Fruit fly (Drosophila melanogaster) whole organism, prepupa: ENCODE measurements around the gene CG44836.

Experiments
- CG10631 ChIP-seq: fragments of 200-800 bp; sonication (Bioruptor generic); optimal IDR thresholded peaks from 2 replicates; lab custom pipeline; 2016; ENCODE audit warnings: missing biosample characterization, missing genetic modification characterization
- CG10669 ChIP-seq: fragments of 200-800 bp; sonication (Bioruptor generic); optimal IDR thresholded peaks from 3 replicates; lab custom pipeline; 2018; ENCODE audit warnings: missing biosample characterization, mild to moderate bottlenecking, missing genetic modification characterization, moderate library complexity
- CG11294 ChIP-seq: fragments of 200-800 bp; sonication (Bioruptor generic); IDR thresholded peaks from 2 replicates; pipeline ENCODE4 v1.3.6; 2022; ENCODE audit warnings: missing biosample characterization, missing genetic modification characterization
- CG11762 ChIP-seq: fragments of 200-800 bp; sonication (Bioruptor generic); optimal IDR thresholded peaks from 3 replicates; lab custom pipeline; 2016; ENCODE audit warnings: missing biosample characterization, missing genetic modification characterization; ENCODE audit not compliant: insufficient read depth
- CG15336 ChIP-seq: fragments of 200-800 bp; sonication (Bioruptor generic); IDR thresholded peaks from 2 replicates; pipeline ENCODE4 v1.3.6; 2022; ENCODE audit warnings: missing biosample characterization, missing genetic modification characterization
- CG1621 ChIP-seq: fragments of 200-800 bp; sonication (Bioruptor generic); optimal IDR thresholded peaks from 3 replicates; lab custom pipeline; 2018; ENCODE audit warnings: missing biosample characterization, mild to moderate bottlenecking, missing genetic modification characterization
- CG16779 ChIP-seq: fragments of 200-800 bp; sonication (Bioruptor generic); optimal IDR thresholded peaks from 3 replicates; lab custom pipeline; 2017; ENCODE audit warnings: missing biosample characterization, mild to moderate bottlenecking, missing genetic modification characterization
- CG3032 ChIP-seq: fragments of 200-800 bp; optimal IDR thresholded peaks from 2 replicates; lab custom pipeline; 2019; ENCODE audit warnings: missing biosample characterization, mild to moderate bottlenecking, missing genetic modification characterization, moderate library complexity
- CG31627 ChIP-seq: fragments of 200-800 bp; sonication (Bioruptor generic); optimal IDR thresholded peaks from 3 replicates; lab custom pipeline; 2016; ENCODE audit warnings: missing biosample characterization, missing genetic modification characterization
- CG34406 ChIP-seq: fragments of 200-800 bp; sonication (Bioruptor generic); optimal IDR thresholded peaks from 3 replicates; lab custom pipeline; 2016; ENCODE audit warnings: missing biosample characterization, missing genetic modification characterization
- CG4318 ChIP-seq: fragments of 200-800 bp; sonication (Bioruptor generic); optimal IDR thresholded peaks from 3 replicates; lab custom pipeline; 2017; ENCODE audit warnings: missing biosample characterization, mild to moderate bottlenecking, missing genetic modification characterization
- CG6163 ChIP-seq: fragments of 200-800 bp; sonication (Bioruptor generic); IDR thresholded peaks from 3 replicates; pipeline ENCODE4 v1.3.6; 2022; ENCODE audit warnings: missing biosample characterization, missing genetic modification characterization
- CG6276 ChIP-seq: fragments of 200-800 bp; sonication (Bioruptor generic); optimal IDR thresholded peaks from 2 replicates; lab custom pipeline; 2017; ENCODE audit warnings: missing biosample characterization, mild to moderate bottlenecking, missing genetic modification characterization
- CG6792 ChIP-seq: fragments of 200-800 bp; sonication (Bioruptor generic); optimal IDR thresholded peaks from 3 replicates; lab custom pipeline; 2016; ENCODE audit warnings: missing biosample characterization, missing genetic modification characterization
- CG8119 ChIP-seq: fragments of 200-800 bp; sonication (Bioruptor generic); IDR thresholded peaks from 3 replicates; pipeline ENCODE4 v1.3.6; 2022; ENCODE audit warnings: missing biosample characterization, missing genetic modification characterization
- Eip75B ChIP-seq: fragments of 200-800 bp; sonication (Bioruptor generic); optimal IDR thresholded peaks from 3 replicates; lab custom pipeline; 2016; ENCODE audit warnings: missing biosample characterization, missing genetic modification characterization
- Eip78C ChIP-seq: fragments of 200-800 bp; sonication (Bioruptor generic); peaks from one replicate; lab custom pipeline; 2016; ENCODE audit warnings: missing biosample characterization, missing genetic modification characterization
- Eip93F ChIP-seq: fragments of 200-800 bp; sonication (Bioruptor generic); optimal IDR thresholded peaks from 2 replicates; lab custom pipeline; 2016; ENCODE audit warnings: missing biosample characterization, mild to moderate bottlenecking, missing genetic modification characterization
- Ets21C ChIP-seq: fragments of 200-800 bp; sonication (Bioruptor generic); optimal IDR thresholded peaks from 3 replicates; lab custom pipeline; 2016; ENCODE audit warnings: missing biosample characterization, missing genetic modification characterization
- Gug ChIP-seq: fragments of 200-800 bp; sonication (Bioruptor generic); IDR thresholded peaks from 2 replicates; pipeline ENCODE4 v1.3.6; 2022; ENCODE audit warnings: missing biosample characterization, missing genetic modification characterization
- Lpt ChIP-seq: fragments of 200-800 bp; sonication (Bioruptor generic); optimal IDR thresholded peaks from 3 replicates; lab custom pipeline; 2016; ENCODE audit warnings: missing biosample characterization, missing genetic modification characterization
- Met ChIP-seq: fragments of 200-800 bp; sonication (Bioruptor generic); optimal IDR thresholded peaks from 3 replicates; lab custom pipeline; 2016; ENCODE audit warnings: missing biosample characterization, missing genetic modification characterization
- Smox ChIP-seq: fragments of 200-800 bp; sonication (Bioruptor generic); optimal IDR thresholded peaks from 3 replicates; lab custom pipeline; 2016; ENCODE audit warnings: missing biosample characterization, missing genetic modification characterization
- Sox102F ChIP-seq: fragments of 200-800 bp; sonication (Bioruptor generic); optimal IDR thresholded peaks from 2 replicates; lab custom pipeline; 2016; ENCODE audit warnings: missing biosample characterization, mild to moderate bottlenecking, missing genetic modification characterization
- Sox14 ChIP-seq: fragments of 200-800 bp; sonication (Bioruptor generic); optimal IDR thresholded peaks from 3 replicates; lab custom pipeline; 2016; ENCODE audit warnings: missing biosample characterization, missing genetic modification characterization
- Sox15 ChIP-seq: fragments of 200-800 bp; sonication (Bioruptor generic); optimal IDR thresholded peaks from 3 replicates; lab custom pipeline; 2016; ENCODE audit warnings: missing biosample characterization, missing genetic modification characterization
- achi ChIP-seq: fragments of 200-800 bp; sonication (Bioruptor generic); optimal IDR thresholded peaks from 3 replicates; lab custom pipeline; 2016; ENCODE audit warnings: missing biosample characterization, missing genetic modification characterization
- acj6 ChIP-seq: fragments of 200-800 bp; sonication (Bioruptor generic); optimal IDR thresholded peaks from 3 replicates; lab custom pipeline; 2016; ENCODE audit warnings: missing biosample characterization, missing genetic modification characterization
- cyc ChIP-seq: fragments of 200-800 bp; sonication (Bioruptor generic); optimal IDR thresholded peaks from 3 replicates; lab custom pipeline; 2016; ENCODE audit warnings: missing biosample characterization, missing genetic modification characterization
- dsx ChIP-seq: fragments of 200-800 bp; optimal IDR thresholded peaks from 3 replicates; lab custom pipeline; 2019; ENCODE audit warnings: missing biosample characterization, mild to moderate bottlenecking, missing genetic modification characterization, moderate library complexity; ENCODE audit not compliant: poor library complexity, severe bottlenecking
- eg ChIP-seq: fragments of 200-800 bp; sonication (Bioruptor generic); IDR thresholded peaks from 3 replicates; pipeline ENCODE4 v1.3.6; 2022; ENCODE audit warnings: missing biosample characterization, missing genetic modification characterization
- esn ChIP-seq: fragments of 200-800 bp; sonication (Bioruptor generic); optimal IDR thresholded peaks from 2 replicates; lab custom pipeline; 2016; ENCODE audit warnings: missing biosample characterization, mild to moderate bottlenecking, missing genetic modification characterization, moderate library complexity
- fkh ChIP-seq: fragments of 200-800 bp; sonication (Bioruptor generic); optimal IDR thresholded peaks from 3 replicates; lab custom pipeline; 2017; ENCODE audit warnings: missing biosample characterization, mild to moderate bottlenecking, missing genetic modification characterization, moderate library complexity
- lz ChIP-seq: fragments of 200-800 bp; sonication (Bioruptor generic); optimal IDR thresholded peaks from 3 replicates; lab custom pipeline; 2016; ENCODE audit warnings: missing biosample characterization, missing genetic modification characterization
- net ChIP-seq: fragments of 200-800 bp; sonication (Bioruptor generic); optimal IDR thresholded peaks from 3 replicates; lab custom pipeline; 2016; ENCODE audit warnings: missing biosample characterization, missing genetic modification characterization
- pdm3 ChIP-seq: fragments of 200-800 bp; sonication (Bioruptor generic); optimal IDR thresholded peaks from 3 replicates; lab custom pipeline; 2016; ENCODE audit warnings: missing biosample characterization, missing genetic modification characterization
- spab ChIP-seq: fragments of 200-800 bp; sonication (Bioruptor generic); optimal IDR thresholded peaks from 2 replicates; lab custom pipeline; 2017; ENCODE audit warnings: missing biosample characterization, mild to moderate bottlenecking, missing genetic modification characterization, missing genetic modification reagents
- ss ChIP-seq, 2 experiments: fragments of 200-800 bp; sonication (Bioruptor generic); optimal IDR thresholded peaks; 2 replicates in 1 of 2; 3 replicates in 1 of 2; lab custom pipeline; 2017 to 2018; ENCODE audit warnings: mild to moderate bottlenecking in 2 of 2, missing biosample characterization in 2 of 2, missing genetic modification characterization in 2 of 2, moderate library complexity in 1 of 2
- svp ChIP-seq: fragments of 200-800 bp; sonication (Bioruptor generic); peaks from one replicate; lab custom pipeline; 2016; ENCODE audit warnings: missing biosample characterization, missing genetic modification characterization
- topi ChIP-seq: fragments of 200-800 bp; sonication (Bioruptor generic); optimal IDR thresholded peaks from 3 replicates; lab custom pipeline; 2016; ENCODE audit warnings: missing biosample characterization, missing genetic modification characterization
- vri ChIP-seq: fragments of 200-800 bp; sonication (Bioruptor generic); optimal IDR thresholded peaks from 3 replicates; lab custom pipeline; 2016; ENCODE audit warnings: missing biosample characterization, mild to moderate bottlenecking, missing genetic modification characterization

CG44836 gene

DNA sequence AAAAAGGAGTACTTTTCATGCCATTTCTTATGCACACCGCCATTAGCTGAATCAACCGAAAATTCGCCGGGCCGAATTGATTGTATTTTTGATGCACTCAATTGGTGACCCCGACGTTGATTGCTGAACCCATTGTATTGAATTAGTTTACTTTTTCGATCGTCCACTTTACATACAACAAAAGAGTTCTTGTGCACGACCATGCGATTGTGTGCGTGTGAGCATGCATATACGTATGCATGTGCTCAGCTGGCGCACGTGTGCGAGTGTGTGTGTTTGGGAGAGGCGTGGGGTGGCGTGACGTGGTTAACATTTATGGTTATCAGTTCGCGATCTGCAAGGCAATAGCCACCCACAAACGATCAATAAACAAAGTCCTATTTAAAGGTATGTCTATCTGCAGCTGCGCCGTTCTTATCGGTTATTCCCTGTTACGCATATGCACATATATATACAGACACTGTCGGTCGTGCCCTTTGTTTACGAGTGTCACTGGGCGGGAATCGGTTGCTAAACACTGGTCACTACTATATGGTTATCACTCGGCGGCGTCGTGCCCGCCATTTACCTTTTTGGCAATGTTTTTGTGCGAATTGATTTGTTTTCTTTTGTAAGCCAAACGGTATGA, 14.7 kb downstream of the CG44836 start (continued):
- TF ChIP-seq spab (GFP tag; lab: Kevin White, UChicago), result no peak
- no peak for TF ChIP-seq Sox102F
- no peak for TF ChIP-seq esn
- peak; percentile 60 for TF ChIP-seq Eip78C (GFP tag; lab: Kevin White, UChicago)
- TF ChIP-seq Lpt, result no peak
- TF ChIP-seq CG15336 (GFP tag; lab: Robert Waterston, UW), result no peak; the same call in 1 of the 2 replicates
- TF ChIP-seq Eip75B (GFP tag; lab: Kevin White, UChicago), result no peak
- no peak for TF ChIP-seq acj6 (GFP tag; lab: Kevin White, UChicago)
- no peak for TF ChIP-seq CG3032 (tag; lab: Kevin White, UChicago)
- TF ChIP-seq Met (GFP tag; lab: Kevin White, UChicago), result no peak
- TF ChIP-seq dsx (GFP tag; lab: Kevin White, UChicago), result peak; percentile 15

DNA sequence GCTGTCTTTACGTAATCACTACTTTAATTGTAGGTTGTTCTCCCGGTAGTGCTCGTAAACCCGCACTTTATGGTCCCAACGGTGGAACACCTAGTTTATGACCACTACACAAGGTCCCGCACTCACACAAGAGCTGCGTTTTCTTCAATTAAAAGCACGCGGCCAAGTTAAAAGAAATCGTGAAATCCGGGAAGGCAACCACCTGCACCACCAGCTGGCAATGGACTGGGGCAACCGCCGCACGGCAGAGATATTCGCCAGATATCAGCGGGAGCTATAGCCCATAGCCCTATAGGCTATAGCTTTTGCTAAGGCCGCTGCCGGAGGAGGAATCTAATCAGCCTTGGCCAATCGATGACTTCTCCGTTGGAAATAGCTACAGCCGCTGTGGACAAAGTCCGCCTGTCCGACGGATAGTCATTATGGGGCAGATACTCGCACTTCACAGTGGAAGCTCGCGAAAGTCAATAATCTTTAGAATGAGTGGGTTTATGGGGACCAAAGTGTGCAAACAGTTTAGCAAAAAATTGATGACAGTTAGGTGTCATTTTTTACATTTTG, 15.8 kb downstream of the CG44836 start:
- TF ChIP-seq CG6276 (GFP tag; lab: Kevin White, UChicago) (peak; percentile 52), CG15336 (GFP tag; lab: Robert Waterston, UW) (no peak), ss (GFP tag; optimal IDR thresholded peaks at IDR 0.05; lab: Kevin White, UChicago) (peak in 1 of 2 experiments; percentile 9), dsx (GFP tag; lab: Kevin White, UChicago) (no peak), achi (GFP tag; lab: Kevin White, UChicago) (no peak), Eip78C (GFP tag; lab: Kevin White, UChicago) (peak; percentile 38), Sox15 (GFP tag; lab: Kevin White, UChicago) (no peak), Smox (no peak), topi (no peak), CG8119 (GFP tag; lab: Robert Waterston, UW) (peak; percentile 51; the same call in 1 of the 3 replicates), pdm3 (no peak), svp (no peak), Ets21C (GFP tag; lab: Kevin White, UChicago) (no peak), Eip93F (GFP tag; lab: Kevin White, UChicago) (no peak), acj6 (GFP tag; lab: Kevin White, UChicago) (no peak), CG34406 (GFP tag; lab: Kevin White, UChicago) (no peak), Met (GFP tag; lab: Kevin White, UChicago) (no peak), CG6163 (no peak), cyc (GFP tag; lab: Kevin White, UChicago) (no peak), CG16779 (peak; percentile 15), vri (GFP tag; lab: Kevin White, UChicago) (peak; percentile 32), spab (GFP tag; lab: Kevin White, UChicago) (no peak), CG4318 (GFP tag; lab: Kevin White, UChicago) (no peak), lz (GFP tag; lab: Kevin White, UChicago) (no peak), CG6792 (GFP tag; lab: Kevin White, UChicago) (no peak), CG11294 (GFP tag; lab: Robert Waterston, UW) (no peak), CG1621 (no peak), fkh (no peak), CG10669 (GFP tag; lab: Kevin White, UChicago) (no peak), CG11762 (GFP tag; lab: Kevin White, UChicago) (no peak), CG10631 (no peak), eg (GFP tag; lab: Robert Waterston, UW) (no peak; the same call in 2 of the 3 replicates), net (GFP tag; lab: Kevin White, UChicago) (no peak), Sox14 (GFP tag; lab: Kevin White, UChicago) (no peak), Lpt (no peak), CG31627 (GFP tag; lab: Kevin White, UChicago) (no peak), Gug (GFP tag; lab: Robert Waterston, UW) (no peak)
- TF ChIP-seq, all 60 proteins: peak for 6
